Worm (Caenorhabditis elegans) whole organism, mixed stage, embryonic: ENCODE results near the gene F57G4.10.

Experiments used
- cnd-1 ChIP-seq: fragments of 200-800 bp; sonication (Bioruptor generic); optimal IDR thresholded peaks from 2 replicates; lab custom pipeline; 2018; ENCODE audit warnings: mild to moderate bottlenecking, missing genetic modification characterization, missing compliant biosample characterization
- drap-1 ChIP-seq: fragments of 200-800 bp; sonication (Bioruptor generic); optimal IDR thresholded peaks from 3 replicates; lab custom pipeline; 2018; ENCODE audit warnings: mild to moderate bottlenecking, missing genetic modification characterization, missing compliant biosample characterization
- ham-2 ChIP-seq: fragments of 200-800 bp; sonication (Bioruptor generic); optimal IDR thresholded peaks from 2 replicates; lab custom pipeline; 2018; ENCODE audit warnings: mild to moderate bottlenecking, missing genetic modification characterization, missing compliant biosample characterization
- lin-13 ChIP-seq: fragments of 150-350 bp; optimal IDR thresholded peaks from 2 replicates; lab custom pipeline; 2014; ENCODE audit warnings: missing biosample characterization, missing genetic modification characterization
- lsy-2 ChIP-seq: fragments of 150-350 bp; optimal IDR thresholded peaks from 2 replicates; lab custom pipeline; 2014; ENCODE audit warnings: missing biosample characterization, missing genetic modification characterization
- mep-1 ChIP-seq: fragments of 150-350 bp; optimal IDR thresholded peaks from 2 replicates; lab custom pipeline; 2017; ENCODE audit warnings: missing biosample characterization, missing genetic modification reagents, missing genetic modification characterization, inconsistent platforms
- nhr-76 ChIP-seq: sonication (generic microtip); optimal IDR thresholded peaks from 2 replicates; lab custom pipeline; 2017; ENCODE audit warnings: missing biosample characterization, missing genetic modification characterization
- pha-4 ChIP-seq: fragments of 150-350 bp; optimal IDR thresholded peaks from 2 replicates; lab custom pipeline; 2018; ENCODE audit warnings: missing biosample characterization, missing genetic modification reagents, missing genetic modification characterization
- sem-2 ChIP-seq: fragments of 200-800 bp; sonication (Bioruptor generic); optimal IDR thresholded peaks from 2 replicates; lab custom pipeline; 2018; ENCODE audit warnings: mild to moderate bottlenecking, missing genetic modification characterization, missing compliant biosample characterization
- snpc-4 ChIP-seq: fragments of 150-350 bp; optimal IDR thresholded peaks from 2 replicates; lab custom pipeline; 2014; ENCODE audit warnings: missing biosample characterization, missing genetic modification characterization
- unc-39 ChIP-seq: fragments of 150-350 bp; optimal IDR thresholded peaks from 2 replicates; lab custom pipeline; 2014; ENCODE audit warnings: missing biosample characterization, missing genetic modification characterization
- ztf-11 ChIP-seq: fragments of 150-350 bp; optimal IDR thresholded peaks from 2 replicates; lab custom pipeline; 2014; ENCODE audit warnings: missing biosample characterization, missing genetic modification characterization

- TF ChIP-seq lin-13 (tag; lab: Kevin White, UChicago) (no peak), pha-4 (tag; lab: Kevin White, UChicago) (no peak), mep-1 (tag; lab: Kevin White, UChicago) (no peak), lsy-2 (tag; lab: Kevin White, UChicago) (no peak), unc-39 (tag; lab: Kevin White, UChicago) (no peak), cnd-1 (tag; lab: Kevin White, UChicago) (no peak), ztf-11 (tag; lab: Kevin White, UChicago) (no peak), ham-2 (GFP tag; lab: Kevin White, UChicago) (no peak), sem-2 (GFP tag; lab: Kevin White, UChicago) (no peak), drap-1 (GFP tag; lab: Kevin White, UChicago) (no peak), snpc-4 (no peak), nhr-76 (no peak)
These were observed 29.9 kb upstream of the F57G4.10 start, which contains the start of gene Y6G8.2 for ce11 chrV:17598810-17599209.
